Worm (Caenorhabditis elegans): Measurements from ENCODE around the gene srj-14.

Gene srj-14

ce11 chrV:7402355-7402754 is 32.8 kb downstream of the srj-14 start, which contains the start of gene srj-13:
TSS of gene srj-13 (plus strand) at chrV:7402655.
- TF ChIP-seq mes-2 (tag; optimal IDR thresholded peaks at IDR 0.05; ENCODE audit: poor library complexity, severe bottlenecking) = no peak
- TF ChIP-seq T20F7.1 (GFP tag; optimal IDR thresholded peaks at IDR 0.05) = no peak
- no peak for TF ChIP-seq ctbp-1 (GFP tag; IDR thresholded peaks at IDR 0.05)
- TF ChIP-seq spr-1 (tag; optimal IDR thresholded peaks at IDR 0.05) = no peak
- TF ChIP-seq dpl-1 (GFP tag; optimal IDR thresholded peaks at IDR 0.05) = no peak
- peak; percentile 32 for TF ChIP-seq aha-1 (tag)
- no peak for TF ChIP-seq hlh-11 (tag; optimal IDR thresholded peaks at IDR 0.05)

- TF ChIP-seq unc-62 (GFP tag; optimal IDR thresholded peaks at IDR 0.05 in 1 of 2) = peak in 1 of 2 experiments; percentile 92
- no peak for TF ChIP-seq unc-62 (tag; optimal IDR thresholded peaks at IDR 0.05)
- no peak for TF ChIP-seq ceh-32 (tag; optimal IDR thresholded peaks at IDR 0.05; ENCODE audit: poor library complexity)
Measured at ce11 chrV:7403501-7403900, 34.0 kb downstream of the srj-14 start.

- TF ChIP-seq lir-3 (tag; optimal IDR thresholded peaks at IDR 0.05) (no peak), ama-1 (optimal IDR thresholded peaks at IDR 0.05) (no peak), F49E8.2 (tag; optimal IDR thresholded peaks at IDR 0.05; ENCODE audit: borderline replicate concordance) (no peak), daf-16 (GFP tag; optimal IDR thresholded peaks at IDR 0.05) (no peak), daf-16 (tag; optimal IDR thresholded peaks at IDR 0.05) (no peak), aha-1 (tag) (no peak), T20F7.1 (GFP tag; optimal IDR thresholded peaks at IDR 0.05) (no peak), nhr-11 (tag; optimal IDR thresholded peaks at IDR 0.05) (no peak), egl-27 (tag; optimal IDR thresholded peaks at IDR 0.05) (no peak), lim-7 (GFP tag; IDR thresholded peaks at IDR 0.05) (no peak)
Measured at ce11 chrV:7408520-7408919, 39.0 kb downstream of the srj-14 start, which contains the start of gene srt-6. TSS of gene srt-6 (minus strand) at chrV:7408814.

- TF ChIP-seq ceh-32 (tag; optimal IDR thresholded peaks at IDR 0.05; ENCODE audit: poor library complexity) (no peak), dve-1 (tag; optimal IDR thresholded peaks at IDR 0.05; ENCODE audit: insufficient read depth) (no peak), F37D6.2 (tag; optimal IDR thresholded peaks at IDR 0.05) (no peak), Y5F2A.4 (GFP tag; optimal IDR thresholded peaks at IDR 0.05) (no peak), nhr-25 (tag; optimal IDR thresholded peaks at IDR 0.05; ENCODE audit: borderline replicate concordance, insufficient read depth) (no peak), tra-1 (GFP tag; IDR thresholded peaks at IDR 0.05) (no peak), php-3 (GFP tag; IDR thresholded peaks at IDR 0.05) (no peak), lin-39 (tag; optimal IDR thresholded peaks at IDR 0.05) (no peak), hif-1 (tag; optimal IDR thresholded peaks at IDR 0.05) (no peak), unc-62 (GFP tag; optimal IDR thresholded peaks at IDR 0.05 in 1 of 2) (no peak), unc-62 (tag; optimal IDR thresholded peaks at IDR 0.05) (no peak), hlh-30 (tag; optimal IDR thresholded peaks at IDR 0.05; ENCODE audit: insufficient read depth) (no peak), egl-27 (tag; optimal IDR thresholded peaks at IDR 0.05) (no peak), ceh-44 (GFP tag; IDR thresholded peaks at IDR 0.05) (no peak), zfp-2 (tag; optimal IDR thresholded peaks at IDR 0.05) (no peak), set-16 (GFP tag; IDR thresholded peaks at IDR 0.05) (no peak), fkh-10 (GFP tag; optimal IDR thresholded peaks at IDR 0.05) (no peak)
Measured at ce11 chrV:7409599-7409998, 40.1 kb downstream of the srj-14 start, which contains the start of gene R13D7.2. TSS of gene R13D7.2 (plus strand) at chrV:7409899.

ce11 chrV:7411695-7412094 is 42.2 kb downstream of the srj-14 start, which contains the start of gene str-41:
TSS of gene str-41 (plus strand) at chrV:7411995.
- TF ChIP-seq nhr-10 (tag; optimal IDR thresholded peaks at IDR 0.05) (no peak), hmg-1.1 (GFP tag; IDR thresholded peaks at IDR 0.05) (no peak), daf-8 (GFP tag; IDR thresholded peaks at IDR 0.05) (no peak), Y48G9A.11 (GFP tag; IDR thresholded peaks at IDR 0.05) (no peak), mep-1 (tag; optimal IDR thresholded peaks at IDR 0.05) (no peak), egl-27 (tag; optimal IDR thresholded peaks at IDR 0.05) (no peak), php-3 (GFP tag; IDR thresholded peaks at IDR 0.05) (no peak), mxl-3 (GFP tag; optimal IDR thresholded peaks at IDR 0.05) (no peak), nhr-6 (tag; optimal IDR thresholded peaks at IDR 0.05) (no peak), ctbp-1 (GFP tag; IDR thresholded peaks at IDR 0.05) (no peak), ces-1 (GFP tag; optimal IDR thresholded peaks at IDR 0.05) (no peak), aly-2 (tag; optimal IDR thresholded peaks at IDR 0.05) (no peak), ceh-28 (tag; optimal IDR thresholded peaks at IDR 0.05) (no peak), saeg-2 (GFP tag; IDR thresholded peaks at IDR 0.05) (no peak), nhr-237 (tag; optimal IDR thresholded peaks at IDR 0.05) (no peak), spr-1 (tag; optimal IDR thresholded peaks at IDR 0.05) (no peak), R02D3.7 (tag; optimal IDR thresholded peaks at IDR 0.05) (no peak), snpc-1.2 (GFP tag; IDR thresholded peaks at IDR 0.05) (no peak)

All from whole organism, L4 larva.